Fruit fly (Drosophila melanogaster) whole organism, embryonic: Measurements from ENCODE around the gene CG31960.

Experiments used
- Asciz ChIP-seq: fragments of 200-800 bp; sonication (Bioruptor generic); optimal IDR thresholded peaks from 2 replicates; lab custom pipeline; 2017; ENCODE audit warnings: missing biosample characterization, mild to moderate bottlenecking, missing genetic modification characterization, missing genetic modification reagents
- BEAF-32 ChIP-seq: fragments of 200-800 bp; sonication (Bioruptor generic); optimal IDR thresholded peaks from 3 replicates; lab custom pipeline; 2017; ENCODE audit warnings: missing biosample characterization, missing genetic modification characterization, mild to moderate bottlenecking, moderate library complexity, missing genetic modification reagents
- CG1024 ChIP-seq: fragments of 200-800 bp; sonication (Bioruptor generic); IDR thresholded peaks from 2 replicates; pipeline ENCODE4 v1.3.6; 2022; ENCODE audit warnings: missing biosample characterization, missing genetic modification characterization
- CG10979 ChIP-seq: fragments of 200-800 bp; sonication (Bioruptor generic); optimal IDR thresholded peaks from 2 replicates; lab custom pipeline; 2018; ENCODE audit warnings: missing biosample characterization, mild to moderate bottlenecking, missing genetic modification characterization, moderate library complexity
- CG11695 ChIP-seq: fragments of 200-800 bp; sonication (Bioruptor generic); IDR thresholded peaks from 3 replicates; pipeline ENCODE4 v1.3.6; 2022; ENCODE audit warnings: missing biosample characterization, missing genetic modification characterization
- CG11696 ChIP-seq: fragments of 200-800 bp; sonication (Bioruptor generic); IDR thresholded peaks from 2 replicates; pipeline ENCODE4 v1.3.6; 2022; ENCODE audit warnings: missing biosample characterization, missing genetic modification characterization
- CG12104 ChIP-seq: fragments of 200-800 bp; sonication (Bioruptor generic); optimal IDR thresholded peaks from 3 replicates; lab custom pipeline; 2016; ENCODE audit warnings: missing biosample characterization, missing genetic modification characterization
- CG12236 ChIP-seq: fragments of 200-800 bp; sonication (Bioruptor generic); optimal IDR thresholded peaks from 2 replicates; lab custom pipeline; 2016; ENCODE audit warnings: missing biosample characterization, missing genetic modification characterization
- CG12769 ChIP-seq: fragments of 200-800 bp; sonication (Bioruptor generic); optimal IDR thresholded peaks from 2 replicates; lab custom pipeline; 2019; ENCODE audit warnings: missing biosample characterization, mild to moderate bottlenecking, missing genetic modification characterization, moderate library complexity
- CG12942 ChIP-seq: fragments of 200-800 bp; sonication (Bioruptor generic); optimal IDR thresholded peaks from 3 replicates; lab custom pipeline; 2016; ENCODE audit warnings: missing biosample characterization, missing genetic modification characterization
- CG14014 ChIP-seq: fragments of 200-800 bp; sonication (Bioruptor generic); IDR thresholded peaks from 2 replicates; pipeline ENCODE4 v1.3.6; 2022; ENCODE audit warnings: missing biosample characterization, missing genetic modification characterization
- CG14667 ChIP-seq: fragments of 200-800 bp; sonication (Bioruptor generic); IDR thresholded peaks from 2 replicates; pipeline ENCODE4 v1.3.6; 2022; ENCODE audit warnings: missing biosample characterization, missing genetic modification characterization
- CG17829 ChIP-seq: fragments of 200-800 bp; optimal IDR thresholded peaks from 2 replicates; lab custom pipeline; 2019; ENCODE audit warnings: missing biosample characterization, mild to moderate bottlenecking, missing genetic modification characterization, moderate library complexity
- CG31365 ChIP-seq: fragments of 200-800 bp; sonication (Bioruptor generic); optimal IDR thresholded peaks from 2 replicates; lab custom pipeline; 2018; ENCODE audit warnings: missing biosample characterization, mild to moderate bottlenecking, missing genetic modification characterization
- CG34224 ChIP-seq: fragments of 200-800 bp; sonication (Bioruptor generic); IDR thresholded peaks from 3 replicates; pipeline ENCODE4 v1.3.6; 2022; ENCODE audit warnings: missing biosample characterization, missing genetic modification characterization; ENCODE audit not compliant: partially characterized antibody
- CG34376 ChIP-seq: fragments of 200-800 bp; sonication (Bioruptor generic); optimal IDR thresholded peaks from 2 replicates; lab custom pipeline; 2018; ENCODE audit warnings: missing biosample characterization, mild to moderate bottlenecking, missing genetic modification characterization
- CG4404 ChIP-seq: fragments of 200-800 bp; sonication (Bioruptor generic); IDR thresholded peaks from 2 replicates; pipeline ENCODE4 v1.3.6; 2022; ENCODE audit warnings: missing biosample characterization, missing genetic modification characterization
- CG6689 ChIP-seq: fragments of 200-800 bp; sonication (Bioruptor generic); IDR thresholded peaks from 2 replicates; pipeline ENCODE4 v1.3.6; 2022; ENCODE audit warnings: missing biosample characterization, missing genetic modification characterization
- CG7786 ChIP-seq: fragments of 200-800 bp; sonication (Bioruptor generic); optimal IDR thresholded peaks from 2 replicates; lab custom pipeline; 2016; ENCODE audit warnings: missing biosample characterization, missing genetic modification characterization
- CTCF ChIP-seq: fragments of 200-800 bp; sonication (Bioruptor generic); optimal IDR thresholded peaks from 2 replicates; lab custom pipeline; 2017; ENCODE audit warnings: missing biosample characterization, mild to moderate bottlenecking, missing genetic modification characterization, moderate library complexity
- Camta ChIP-seq: fragments of 200-800 bp; sonication (Bioruptor generic); optimal IDR thresholded peaks from 2 replicates; lab custom pipeline; 2016; ENCODE audit warnings: missing biosample characterization, missing genetic modification characterization
- Dad ChIP-seq: fragments of 200-800 bp; sonication (Bioruptor generic); optimal IDR thresholded peaks from 3 replicates; lab custom pipeline; 2016; ENCODE audit warnings: missing biosample characterization, missing genetic modification characterization
- Dek ChIP-seq: fragments of 200-800 bp; sonication (Bioruptor generic); optimal IDR thresholded peaks from 3 replicates; lab custom pipeline; 2019; ENCODE audit warnings: missing biosample characterization, mild to moderate bottlenecking, missing genetic modification characterization, moderate library complexity
- E2f2 ChIP-seq: fragments of 200-800 bp; sonication (Bioruptor generic); IDR thresholded peaks from 2 replicates; pipeline ENCODE4 v1.3.6; 2022; ENCODE audit warnings: missing biosample characterization, missing genetic modification characterization
- Eip74EF ChIP-seq, 2 experiments: fragments of 200-800 bp in 1 of 2; fragments of >200 bp in 1 of 2; sonication (Bioruptor generic) in 1 of 2; optimal IDR thresholded peaks; 2 replicates each; lab custom pipeline; 2017 to 2019; ENCODE audit warnings: missing biosample characterization in 2 of 2, missing genetic modification characterization in 2 of 2, mild to moderate bottlenecking in 1 of 2, moderate library complexity in 1 of 2
- HmgD ChIP-seq: fragments of 200-800 bp; sonication (Bioruptor generic); optimal IDR thresholded peaks from 3 replicates; lab custom pipeline; 2016; ENCODE audit warnings: missing biosample characterization, missing genetic modification characterization
- Hr78 ChIP-seq, 2 experiments: fragments of 200-800 bp in 1 of 2; fragments of >200 bp in 1 of 2; sonication (Bioruptor generic) in 1 of 2; optimal IDR thresholded peaks; 2 replicates each; lab custom pipeline; 2017 to 2019; ENCODE audit warnings: missing biosample characterization in 2 of 2, missing genetic modification characterization in 2 of 2, mild to moderate bottlenecking in 1 of 2, moderate library complexity in 1 of 2
- Kr ChIP-seq: fragments of 200-800 bp; sonication (Bioruptor generic); optimal IDR thresholded peaks from 2 replicates; lab custom pipeline; 2017; ENCODE audit warnings: missing biosample characterization, mild to moderate bottlenecking, missing genetic modification characterization
- Mrtf ChIP-seq: fragments of 200-800 bp; sonication (Bioruptor generic); IDR thresholded peaks from 3 replicates; pipeline ENCODE4 v1.3.6; 2022; ENCODE audit warnings: missing biosample characterization, missing genetic modification characterization
- NK7.1 ChIP-seq: fragments of 200-800 bp; sonication (Bioruptor generic); optimal IDR thresholded peaks from 3 replicates; lab custom pipeline; 2016; ENCODE audit warnings: missing biosample characterization, missing genetic modification characterization
- ara ChIP-seq: fragments of 200-800 bp; sonication (Bioruptor generic); IDR thresholded peaks from 2 replicates; pipeline ENCODE4 v1.3.6; 2022; ENCODE audit warnings: missing biosample characterization, missing genetic modification characterization
- ash1 ChIP-seq: fragments of 200-800 bp; sonication (Bioruptor generic); optimal IDR thresholded peaks from 2 replicates; lab custom pipeline; 2018; ENCODE audit warnings: missing biosample characterization, mild to moderate bottlenecking, missing genetic modification characterization
- az2 ChIP-seq: fragments of 200-800 bp; sonication (Bioruptor generic); optimal IDR thresholded peaks from 3 replicates; lab custom pipeline; 2016; ENCODE audit warnings: missing biosample characterization, missing genetic modification characterization
- cato ChIP-seq: fragments of 200-800 bp; sonication (Bioruptor generic); optimal IDR thresholded peaks from 2 replicates; lab custom pipeline; 2016; ENCODE audit warnings: missing biosample characterization, missing genetic modification characterization, borderline replicate concordance
- corto ChIP-seq: fragments of 200-800 bp; sonication (Bioruptor generic); optimal IDR thresholded peaks from 2 replicates; lab custom pipeline; 2016; ENCODE audit warnings: missing biosample characterization, mild to moderate bottlenecking, missing genetic modification characterization, moderate library complexity
- da ChIP-seq: fragments of 200-800 bp; sonication (Bioruptor generic); optimal IDR thresholded peaks from 2 replicates; lab custom pipeline; 2016; ENCODE audit warnings: missing biosample characterization, missing genetic modification characterization
- dan ChIP-seq: fragments of 200-800 bp; sonication (Bioruptor generic); IDR thresholded peaks from 2 replicates; pipeline ENCODE4 v1.3.6; 2022; ENCODE audit warnings: missing biosample characterization, missing genetic modification characterization
- danr ChIP-seq: fragments of 200-800 bp; sonication (Bioruptor generic); IDR thresholded peaks from 2 replicates; pipeline ENCODE4 v1.3.6; 2022; ENCODE audit warnings: missing biosample characterization, missing genetic modification characterization
- dmrt11E ChIP-seq: fragments of 200-800 bp; sonication (Bioruptor generic); optimal IDR thresholded peaks from 3 replicates; lab custom pipeline; 2018; ENCODE audit warnings: missing biosample characterization, mild to moderate bottlenecking, missing genetic modification characterization, moderate library complexity
- ewg ChIP-seq: fragments of 200-800 bp; sonication (Bioruptor generic); optimal IDR thresholded peaks from 3 replicates; lab custom pipeline; 2017; ENCODE audit warnings: mild to moderate bottlenecking, missing biosample characterization, missing genetic modification reagents, missing genetic modification characterization
- gem ChIP-seq: fragments of 200-800 bp; sonication (Bioruptor generic); optimal IDR thresholded peaks from 2 replicates; lab custom pipeline; 2019; ENCODE audit warnings: missing biosample characterization, mild to moderate bottlenecking, missing genetic modification characterization, moderate library complexity
- jigr1 ChIP-seq: fragments of 200-800 bp; sonication (Bioruptor generic); IDR thresholded peaks from 3 replicates; pipeline ENCODE4 v1.3.6; 2022; ENCODE audit warnings: missing biosample characterization, missing genetic modification characterization
- klu ChIP-seq: fragments of 200-800 bp; sonication (Bioruptor generic); IDR thresholded peaks from 2 replicates; pipeline ENCODE4 v1.3.6; 2022; ENCODE audit warnings: missing biosample characterization, missing genetic modification characterization
- mirr ChIP-seq: fragments of 200-800 bp; sonication (Bioruptor generic); optimal IDR thresholded peaks from 3 replicates; lab custom pipeline; 2018; ENCODE audit warnings: missing biosample characterization, mild to moderate bottlenecking, missing genetic modification characterization
- mld ChIP-seq: fragments of 200-800 bp; sonication (Bioruptor generic); IDR thresholded peaks from 3 replicates; pipeline ENCODE4 v1.3.6; 2022; ENCODE audit warnings: missing biosample characterization, missing genetic modification characterization; ENCODE audit not compliant: partially characterized antibody
- pum ChIP-seq: fragments of 200-800 bp; sonication (Bioruptor generic); optimal IDR thresholded peaks from 2 replicates; lab custom pipeline; 2016; ENCODE audit warnings: missing biosample characterization, missing genetic modification characterization
- ro ChIP-seq: fragments of 200-800 bp; sonication (Bioruptor generic); IDR thresholded peaks from 2 replicates; pipeline ENCODE4 v1.3.6; 2022; ENCODE audit warnings: missing biosample characterization, missing genetic modification characterization
- row ChIP-seq: fragments of 200-800 bp; sonication (Bioruptor generic); IDR thresholded peaks from 3 replicates; pipeline ENCODE4 v1.3.6; 2022; ENCODE audit warnings: missing biosample characterization, missing genetic modification characterization
- slp2 ChIP-seq: fragments of 200-800 bp; sonication (Bioruptor generic); optimal IDR thresholded peaks from 2 replicates; lab custom pipeline; 2016; ENCODE audit warnings: missing biosample characterization, missing genetic modification characterization
- sr ChIP-seq: fragments of 200-800 bp; sonication (Bioruptor generic); IDR thresholded peaks from 3 replicates; pipeline ENCODE4 v1.3.6; 2022; ENCODE audit warnings: missing biosample characterization, missing genetic modification characterization
- tap ChIP-seq: fragments of 200-800 bp; optimal IDR thresholded peaks from 3 replicates; lab custom pipeline; 2019; ENCODE audit warnings: missing biosample characterization, mild to moderate bottlenecking, missing genetic modification characterization, moderate library complexity
- ttk ChIP-seq: fragments of 200-800 bp; sonication (Bioruptor generic); IDR thresholded peaks from 2 replicates; pipeline ENCODE4 v2.1.2; 2022; ENCODE audit warnings: missing biosample characterization, missing genetic modification characterization
- zen2 ChIP-seq: fragments of 200-800 bp; sonication (Bioruptor generic); IDR thresholded peaks from 3 replicates; pipeline ENCODE4 v1.3.6; 2022; ENCODE audit warnings: missing biosample characterization, missing genetic modification characterization; ENCODE audit not compliant: partially characterized antibody

Gene CG31960

DNA sequence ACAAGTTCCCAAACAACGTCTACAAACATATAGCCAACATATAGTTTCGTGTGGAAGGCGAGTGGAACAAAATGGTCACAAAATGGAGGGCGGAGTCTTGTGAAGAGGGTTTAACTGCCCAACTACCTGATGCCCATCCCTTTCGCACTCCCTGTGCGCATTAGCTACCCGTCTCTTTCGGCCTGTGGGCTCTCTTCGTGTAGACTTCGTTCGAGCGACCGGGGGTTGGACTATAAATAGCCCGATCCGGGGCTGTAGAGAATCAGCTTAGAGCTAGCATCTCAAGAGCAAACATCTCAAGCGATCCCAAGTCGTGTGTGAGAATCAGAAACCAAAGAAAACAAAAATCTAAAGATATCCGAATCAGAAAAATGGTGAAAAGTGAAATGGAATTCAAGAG is 40.7 kb downstream of the CG31960 start, which contains the start of gene slp1 (continued):
- TF ChIP-seq ttk (GFP tag; lab: Robert Waterston, UW) (no peak; the same call in 1 of the 2 replicates), cato (GFP tag; lab: Kevin White, UChicago) (no peak), CG17829 (tag; lab: Kevin White, UChicago) (peak; percentile 44), tap (tag; lab: Kevin White, UChicago) (no peak), Mrtf (GFP tag; lab: Robert Waterston, UW) (no peak), mirr (GFP tag; lab: Kevin White, UChicago) (no peak), CG4404 (GFP tag; lab: Robert Waterston, UW) (no peak), CG11695 (GFP tag; lab: Robert Waterston, UW) (no peak), CG11696 (GFP tag; lab: Robert Waterston, UW) (no peak), Eip74EF (GFP tag; optimal IDR thresholded peaks at IDR 0.05; lab: Kevin White, UChicago) (no peak), Hr78 (GFP tag; optimal IDR thresholded peaks at IDR 0.05; lab: Kevin White, UChicago) (no peak), NK7.1 (GFP tag; lab: Kevin White, UChicago) (no peak), row (no peak), pum (GFP tag; lab: Kevin White, UChicago) (no peak), CG12104 (GFP tag; lab: Kevin White, UChicago) (no peak), HmgD (GFP tag; lab: Kevin White, UChicago) (no peak), ro (GFP tag; lab: Robert Waterston, UW) (no peak), CG1024 (no peak), ash1 (peak; percentile 51), da (GFP tag; lab: Kevin White, UChicago) (no peak), CG7786 (GFP tag; lab: Kevin White, UChicago) (no peak), gem (no peak), CG14667 (GFP tag; lab: Robert Waterston, UW) (no peak), corto (GFP tag; lab: Kevin White, UChicago) (no peak), Dek (tag; lab: Kevin White, UChicago) (no peak), sr (GFP tag; lab: Robert Waterston, UW) (no peak), ara (GFP tag; lab: Robert Waterston, UW) (no peak), CG31365 (no peak), CG12236 (no peak), danr (GFP tag; lab: Robert Waterston, UW) (no peak), BEAF-32 (GFP tag; lab: Kevin White, UChicago) (no peak), Kr (GFP tag; lab: Kevin White, UChicago) (no peak), CG6689 (GFP tag; lab: Robert Waterston, UW) (no peak), CG34224 (GFP tag; lab: Robert Waterston, UW) (no peak), Dad (GFP tag; lab: Kevin White, UChicago) (no peak), zen2 (GFP tag; lab: Robert Waterston, UW) (no peak), slp2 (no peak), klu (GFP tag; lab: Robert Waterston, UW) (no peak), CTCF (GFP tag; lab: Kevin White, UChicago) (no peak), CG14014 (no peak), jigr1 (GFP tag; lab: Robert Waterston, UW) (no peak), dan (GFP tag; lab: Robert Waterston, UW) (no peak), mld (GFP tag; lab: Robert Waterston, UW) (no peak), CG12769 (no peak), CG10979 (no peak), ewg (GFP tag; lab: Kevin White, UChicago) (peak; percentile 51), Camta (GFP tag; lab: Kevin White, UChicago) (no peak), Asciz (GFP tag; lab: Kevin White, UChicago) (no peak), E2f2 (GFP tag; lab: Robert Waterston, UW) (no peak), dmrt11E (tag; lab: Kevin White, UChicago) (no peak), CG34376 (GFP tag; lab: Kevin White, UChicago) (no peak), az2 (GFP tag; lab: Kevin White, UChicago) (no peak), CG12942 (GFP tag; lab: Kevin White, UChicago) (no peak)
